Worm (Caenorhabditis elegans): ENCODE measurements around the gene lact-6.

Gene lact-6

DNA sequence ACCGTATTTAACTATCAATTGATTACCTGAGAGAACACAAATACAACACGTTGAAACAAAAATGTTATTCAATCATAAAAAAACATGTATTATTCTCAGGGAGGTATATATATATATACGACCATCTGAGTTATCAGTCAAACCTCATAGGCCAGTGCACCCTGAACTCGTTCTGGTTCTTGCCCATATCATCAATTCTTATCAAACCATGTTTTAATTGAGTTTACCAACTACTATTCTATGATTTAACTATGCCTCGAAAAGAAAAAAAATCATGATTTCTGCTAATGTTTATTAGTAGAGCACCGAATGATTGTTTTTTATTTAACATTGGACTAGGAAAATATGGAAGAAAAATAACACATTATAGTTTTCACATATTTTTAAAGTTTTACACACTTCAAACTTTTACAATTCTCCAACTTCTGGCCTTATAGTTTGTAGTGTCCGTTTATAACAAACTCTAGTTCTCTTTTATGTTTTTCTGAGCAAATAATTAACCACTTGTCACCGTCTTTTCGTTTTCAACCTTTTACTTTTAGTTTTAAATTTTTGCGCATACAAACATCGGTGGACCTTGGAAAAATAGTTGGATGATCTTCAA, 1.1 kb upstream of the lact-6 start:
- TF ChIP-seq fos-1 (tag; optimal IDR thresholded peaks at IDR 0.05): peak; percentile 53
- TF ChIP-seq unc-55 (GFP tag; optimal IDR thresholded peaks at IDR 0.05): no peak

ce11 chrIV:17427423-17427822, 3.8 kb downstream of the lact-6 start, which contains the start of gene C06A12.3:
TSS of gene C06A12.3 (plus strand) at chrIV:17427723.
- TF ChIP-seq C34F6.9 (tag; optimal IDR thresholded peaks at IDR 0.05) (no peak), peb-1 (tag; optimal IDR thresholded peaks at IDR 0.05) (no peak), mdl-1 (tag; optimal IDR thresholded peaks at IDR 0.05) (no peak), nhr-6 (tag; optimal IDR thresholded peaks at IDR 0.05) (no peak), gmeb-1 (tag; optimal IDR thresholded peaks at IDR 0.05) (no peak), nhr-25 (tag; optimal IDR thresholded peaks at IDR 0.05) (no peak), elt-1 (tag; optimal IDR thresholded peaks at IDR 0.05) (no peak), ceh-16 (tag; optimal IDR thresholded peaks at IDR 0.05) (no peak), ztf-11 (tag; optimal IDR thresholded peaks at IDR 0.05) (no peak), egl-27 (tag; optimal IDR thresholded peaks at IDR 0.05) (no peak), nhr-12 (tag; optimal IDR thresholded peaks at IDR 0.05) (no peak), F13H6.1 (tag; optimal IDR thresholded peaks at IDR 0.05) (no peak), crh-2 (tag; optimal IDR thresholded peaks at IDR 0.05) (no peak), mab-5 (tag; optimal IDR thresholded peaks at IDR 0.05) (no peak), lin-13 (GFP tag; optimal IDR thresholded peaks at IDR 0.05) (no peak)

- TF ChIP-seq ztf-11 (tag; optimal IDR thresholded peaks at IDR 0.05) (no peak), aly-2 (tag; optimal IDR thresholded peaks at IDR 0.05) (no peak), alr-1 (tag; optimal IDR thresholded peaks at IDR 0.05) (no peak), unc-39 (tag; optimal IDR thresholded peaks at IDR 0.05) (no peak), dmd-4 (tag; optimal IDR thresholded peaks at IDR 0.05) (no peak), ceh-16 (tag; optimal IDR thresholded peaks at IDR 0.05) (no peak), skn-1 (tag; optimal IDR thresholded peaks at IDR 0.05) (no peak), elt-3 (tag; optimal IDR thresholded peaks at IDR 0.05) (no peak), C34F6.9 (tag; optimal IDR thresholded peaks at IDR 0.05) (peak; percentile 32), lin-13 (GFP tag; optimal IDR thresholded peaks at IDR 0.05) (no peak), sma-3 (GFP tag; optimal IDR thresholded peaks at IDR 0.05) (no peak), sem-4 (tag; optimal IDR thresholded peaks at IDR 0.05) (no peak), lin-11 (tag; optimal IDR thresholded peaks at IDR 0.05) (no peak), F13H6.1 (tag; optimal IDR thresholded peaks at IDR 0.05) (peak; percentile 5), gmeb-1 (tag; optimal IDR thresholded peaks at IDR 0.05) (no peak), sma-9 (GFP tag; optimal IDR thresholded peaks at IDR 0.05) (peak; percentile 33), sma-9 (tag; optimal IDR thresholded peaks at IDR 0.05) (no peak), snpc-4 (tag; optimal IDR thresholded peaks at IDR 0.05) (no peak), unc-55 (GFP tag; optimal IDR thresholded peaks at IDR 0.05) (peak; percentile 64)
These were observed 4.2 kb downstream of the lact-6 start for ce11 chrIV:17426970-17427369.

DNA sequence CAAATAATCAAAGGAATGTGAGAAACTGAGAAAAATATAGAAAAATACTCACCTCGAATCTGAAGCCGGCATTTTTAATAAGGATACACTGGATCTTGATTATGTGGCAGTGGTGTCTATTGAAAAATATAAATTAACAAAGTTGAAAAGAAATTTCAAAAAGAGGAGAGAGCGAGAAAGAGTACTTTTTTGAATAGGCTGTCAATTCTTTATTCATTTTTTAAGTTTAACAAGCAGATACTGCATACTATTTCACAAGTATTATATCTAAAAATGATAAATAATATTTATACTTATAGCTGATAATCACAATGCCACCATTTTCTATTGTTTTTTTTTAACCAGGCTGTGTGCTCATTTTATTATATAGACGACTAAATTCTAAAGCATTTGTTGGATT, 13.5 kb downstream of the lact-6 start, which contains the start of gene npr-26:
Gene npr-26 (minus strand): TSS at position 101 of the 400 bp plus-strand sequence.
- TF ChIP-seq nhr-77 (tag; optimal IDR thresholded peaks at IDR 0.05) (no peak), snpc-4 (tag; optimal IDR thresholded peaks at IDR 0.05) (no peak), mdl-1 (tag; optimal IDR thresholded peaks at IDR 0.05) (no peak), ztf-4 (tag; optimal IDR thresholded peaks at IDR 0.05) (no peak)

- TF ChIP-seq elt-1 (tag; optimal IDR thresholded peaks at IDR 0.05) (no peak), snpc-4 (tag; optimal IDR thresholded peaks at IDR 0.05) (no peak), nhr-21 (tag; optimal IDR thresholded peaks at IDR 0.05) (no peak), ZK546.5 (tag; optimal IDR thresholded peaks at IDR 0.05) (no peak), unc-55 (GFP tag; optimal IDR thresholded peaks at IDR 0.05) (no peak), elt-3 (tag; optimal IDR thresholded peaks at IDR 0.05) (no peak), F13H6.1 (tag; optimal IDR thresholded peaks at IDR 0.05) (no peak), blmp-1 (tag; optimal IDR thresholded peaks at IDR 0.05; ENCODE audit: insufficient read depth) (no peak), C34F6.9 (tag; optimal IDR thresholded peaks at IDR 0.05) (no peak), nhr-23 (tag; optimal IDR thresholded peaks at IDR 0.05) (no peak), ama-1 (optimal IDR thresholded peaks at IDR 0.05) (no peak), nhr-11 (tag; optimal IDR thresholded peaks at IDR 0.05) (no peak), skn-1 (tag; optimal IDR thresholded peaks at IDR 0.05) (no peak), R02D3.7 (tag; optimal IDR thresholded peaks at IDR 0.05) (no peak)
These were observed 17.8 kb downstream of the lact-6 start for ce11 chrIV:17413343-17413742.
